Worm (Caenorhabditis elegans) whole organism, L4/young adult: ENCODE measurements around the gene C16C8.14.

Source experiments
- W03F9.2 ChIP-seq: fragments of 150-350 bp; optimal IDR thresholded peaks from 2 replicates; lab custom pipeline; 2014; ENCODE audit warnings: missing biosample characterization, missing genetic modification characterization
- dao-5 ChIP-seq: sonication (generic microtip); optimal IDR thresholded peaks from 2 replicates; lab custom pipeline; 2016; ENCODE audit warnings: missing genotype, missing genetic modification characterization, moderate library complexity, missing compliant biosample characterization
- him-1 ChIP-seq: sonication (generic microtip); optimal IDR thresholded peaks from 2 replicates; lab custom pipeline; 2016; ENCODE audit warnings: missing genotype, missing genetic modification reagents, missing genetic modification characterization, missing compliant biosample characterization

ce11 chrII:3425433-3425832 is 24.2 kb upstream of the C16C8.14 start, which contains the start of gene nep-11:
- no peak for TF ChIP-seq him-1 (tag; lab: Kevin White, UChicago)
- no peak for TF ChIP-seq dao-5 (tag; lab: Kevin White, UChicago)
- TF ChIP-seq W03F9.2 (tag; lab: Kevin White, UChicago) = no peak
